Fruit fly (Drosophila melanogaster) whole organism, embryonic: ENCODE measurements around the gene Boh1.
A peak's percentile ranks its signal among the peaks of the same experiment; 100 is the strongest.

Experiments used
- Aef1 ChIP-seq: fragments of 200-800 bp; sonication (Bioruptor generic); IDR thresholded peaks from 3 replicates; pipeline ENCODE4 v1.3.6; 2022; ENCODE audit warnings: missing biosample characterization, missing genetic modification characterization
- Asciz ChIP-seq: fragments of 200-800 bp; sonication (Bioruptor generic); optimal IDR thresholded peaks from 2 replicates; lab custom pipeline; 2017; ENCODE audit warnings: missing biosample characterization, mild to moderate bottlenecking, missing genetic modification characterization, missing genetic modification reagents
- B-H2 ChIP-seq: fragments of 200-800 bp; sonication (Bioruptor generic); optimal IDR thresholded peaks from 2 replicates; lab custom pipeline; 2018; ENCODE audit warnings: missing biosample characterization, mild to moderate bottlenecking, missing genetic modification characterization
- CG10565 ChIP-seq: fragments of 200-800 bp; sonication (Bioruptor generic); optimal IDR thresholded peaks from 3 replicates; lab custom pipeline; 2016; ENCODE audit warnings: missing biosample characterization, mild to moderate bottlenecking, missing genetic modification characterization
- CG1233 ChIP-seq: fragments of 200-800 bp; sonication (Bioruptor generic); optimal IDR thresholded peaks from 4 replicates; lab custom pipeline; 2018; ENCODE audit warnings: missing biosample characterization, mild to moderate bottlenecking, missing genetic modification characterization
- CG13123 ChIP-seq: fragments of 200-800 bp; sonication (Bioruptor generic); optimal IDR thresholded peaks from 2 replicates; lab custom pipeline; 2016; ENCODE audit warnings: missing biosample characterization, missing genetic modification characterization
- CG16863 ChIP-seq: fragments of 200-800 bp; sonication (Bioruptor generic); optimal IDR thresholded peaks from 3 replicates; lab custom pipeline; 2016; ENCODE audit warnings: missing biosample characterization, missing genetic modification characterization
- CG18599 ChIP-seq: fragments of 200-800 bp; sonication (Bioruptor generic); optimal IDR thresholded peaks from 3 replicates; lab custom pipeline; 2017; ENCODE audit warnings: missing biosample characterization, missing genetic modification characterization, mild to moderate bottlenecking, moderate library complexity, missing genetic modification reagents
- CG18764 ChIP-seq: fragments of 200-800 bp; sonication (Bioruptor generic); optimal IDR thresholded peaks from 3 replicates; lab custom pipeline; 2016; ENCODE audit warnings: missing biosample characterization, missing genetic modification characterization
- CG34224 ChIP-seq: fragments of 200-800 bp; sonication (Bioruptor generic); IDR thresholded peaks from 3 replicates; pipeline ENCODE4 v1.3.6; 2022; ENCODE audit warnings: missing biosample characterization, missing genetic modification characterization; ENCODE audit not compliant: partially characterized antibody
- CG4282 ChIP-seq: fragments of 200-800 bp; sonication (Bioruptor generic); optimal IDR thresholded peaks from 2 replicates; lab custom pipeline; 2016; ENCODE audit warnings: missing biosample characterization, missing genetic modification characterization
- CG4328 ChIP-seq: fragments of 200-800 bp; sonication (Bioruptor generic); optimal IDR thresholded peaks from 3 replicates; lab custom pipeline; 2017; ENCODE audit warnings: missing biosample characterization, missing genetic modification reagents, missing genetic modification characterization
- CG7987 ChIP-seq: fragments of 200-800 bp; sonication (Bioruptor generic); optimal IDR thresholded peaks from 2 replicates; lab custom pipeline; 2018; ENCODE audit warnings: missing biosample characterization, mild to moderate bottlenecking, missing genetic modification characterization, moderate library complexity
- CrebB ChIP-seq: fragments of 200-800 bp; sonication (Bioruptor generic); optimal IDR thresholded peaks from 3 replicates; lab custom pipeline; 2018; ENCODE audit warnings: missing biosample characterization, mild to moderate bottlenecking, missing genetic modification characterization
- HmgD ChIP-seq: fragments of 200-800 bp; sonication (Bioruptor generic); optimal IDR thresholded peaks from 3 replicates; lab custom pipeline; 2016; ENCODE audit warnings: missing biosample characterization, missing genetic modification characterization
- Hr3 ChIP-seq: fragments of 200-800 bp; sonication (Bioruptor generic); optimal IDR thresholded peaks from 3 replicates; lab custom pipeline; 2016; ENCODE audit warnings: missing biosample characterization, missing genetic modification characterization
- Lhr ChIP-seq: fragments of 200-800 bp; sonication (Bioruptor generic); optimal IDR thresholded peaks from 3 replicates; lab custom pipeline; 2017; ENCODE audit warnings: mild to moderate bottlenecking, missing biosample characterization, missing genetic modification reagents, missing genetic modification characterization
- Meics ChIP-seq: fragments of 200-800 bp; sonication (Bioruptor generic); optimal IDR thresholded peaks from 2 replicates; lab custom pipeline; 2017; ENCODE audit warnings: missing biosample characterization, mild to moderate bottlenecking, missing genetic modification characterization
- Sin3A ChIP-seq: fragments of >200 bp; optimal IDR thresholded peaks from 2 replicates; lab custom pipeline; 2018
- bbx ChIP-seq: fragments of 200-800 bp; sonication (Bioruptor generic); IDR thresholded peaks from 2 replicates; pipeline ENCODE4 v1.3.6; 2022; ENCODE audit warnings: missing biosample characterization, missing genetic modification characterization; ENCODE audit not compliant: partially characterized antibody
- bigmax ChIP-seq: fragments of 200-800 bp; sonication (Bioruptor generic); optimal IDR thresholded peaks from 2 replicates; lab custom pipeline; 2018; ENCODE audit warnings: missing biosample characterization, mild to moderate bottlenecking, missing genetic modification characterization
- caup ChIP-seq: fragments of 200-800 bp; sonication (Bioruptor generic); optimal IDR thresholded peaks from 3 replicates; lab custom pipeline; 2017; ENCODE audit warnings: missing biosample characterization, mild to moderate bottlenecking, missing genetic modification characterization, moderate library complexity; ENCODE audit not compliant: severe bottlenecking
- ci ChIP-seq: fragments of 200-800 bp; sonication (Bioruptor generic); IDR thresholded peaks from 3 replicates; pipeline ENCODE4 v1.3.6; 2022; ENCODE audit warnings: missing biosample characterization, missing genetic modification characterization
- corto ChIP-seq: fragments of 200-800 bp; sonication (Bioruptor generic); optimal IDR thresholded peaks from 2 replicates; lab custom pipeline; 2016; ENCODE audit warnings: missing biosample characterization, mild to moderate bottlenecking, missing genetic modification characterization, moderate library complexity
- cwo ChIP-seq: fragments of 200-800 bp; sonication (Bioruptor generic); optimal IDR thresholded peaks from 3 replicates; lab custom pipeline; 2017; ENCODE audit warnings: missing biosample characterization, missing genetic modification characterization, mild to moderate bottlenecking, moderate library complexity, missing genetic modification reagents
- dan ChIP-seq: fragments of 200-800 bp; sonication (Bioruptor generic); IDR thresholded peaks from 2 replicates; pipeline ENCODE4 v1.3.6; 2022; ENCODE audit warnings: missing biosample characterization, missing genetic modification characterization
- dm ChIP-seq: fragments of 200-800 bp; sonication (Bioruptor generic); optimal IDR thresholded peaks from 3 replicates; lab custom pipeline; 2016; ENCODE audit warnings: missing biosample characterization, missing genetic modification characterization
- gcm ChIP-seq: fragments of 200-800 bp; sonication (Bioruptor generic); optimal IDR thresholded peaks from 2 replicates; lab custom pipeline; 2019; ENCODE audit warnings: missing biosample characterization, mild to moderate bottlenecking, missing genetic modification characterization, moderate library complexity
- gem ChIP-seq: fragments of 200-800 bp; sonication (Bioruptor generic); optimal IDR thresholded peaks from 2 replicates; lab custom pipeline; 2019; ENCODE audit warnings: missing biosample characterization, mild to moderate bottlenecking, missing genetic modification characterization, moderate library complexity
- hth ChIP-seq: fragments of >200 bp; optimal IDR thresholded peaks from 2 replicates; lab custom pipeline; 2017; ENCODE audit warnings: inconsistent platforms
- kay ChIP-seq: fragments of 200-800 bp; sonication (Bioruptor generic); optimal IDR thresholded peaks from 2 replicates; lab custom pipeline; 2016; ENCODE audit warnings: missing biosample characterization, missing genetic modification characterization
- knrl ChIP-seq: fragments of 200-800 bp; sonication (Bioruptor generic); IDR thresholded peaks from 3 replicates; pipeline ENCODE4 v1.3.6; 2022; ENCODE audit warnings: missing biosample characterization, missing genetic modification characterization; ENCODE audit not compliant: partially characterized antibody
- lab ChIP-seq: fragments of 200-800 bp; sonication (Bioruptor generic); optimal IDR thresholded peaks from 3 replicates; lab custom pipeline; 2017; ENCODE audit warnings: missing biosample characterization, missing genetic modification characterization, mild to moderate bottlenecking, moderate library complexity, missing genetic modification reagents
- lov ChIP-seq, 2 experiments: fragments of 200-800 bp in 1 of 2; fragments of >200 bp in 1 of 2; sonication (Bioruptor generic) in 1 of 2; IDR thresholded peaks in 1 of 2; optimal IDR thresholded peaks in 1 of 2; 2 replicates in 1 of 2; 3 replicates in 1 of 2; pipeline versions ENCODE4 v1.3.6 to Lab custom; 2017 to 2022; ENCODE audit warnings: missing biosample characterization in 1 of 2, missing genetic modification characterization in 1 of 2
- mirr ChIP-seq: fragments of 200-800 bp; sonication (Bioruptor generic); optimal IDR thresholded peaks from 3 replicates; lab custom pipeline; 2018; ENCODE audit warnings: missing biosample characterization, mild to moderate bottlenecking, missing genetic modification characterization
- nerfin-1 ChIP-seq: fragments of 200-800 bp; sonication (Bioruptor generic); optimal IDR thresholded peaks from 3 replicates; lab custom pipeline; 2019; ENCODE audit warnings: missing biosample characterization, mild to moderate bottlenecking, missing genetic modification characterization, moderate library complexity
- odd ChIP-seq: fragments of 200-800 bp; sonication (Bioruptor generic); optimal IDR thresholded peaks from 2 replicates; lab custom pipeline; 2017; ENCODE audit warnings: missing biosample characterization, mild to moderate bottlenecking, missing genetic modification characterization
- pfk ChIP-seq: fragments of 200-800 bp; sonication (Bioruptor generic); optimal IDR thresholded peaks from 2 replicates; lab custom pipeline; 2018; ENCODE audit warnings: missing biosample characterization, mild to moderate bottlenecking, missing genetic modification characterization, moderate library complexity
- scrt ChIP-seq: fragments of 200-800 bp; sonication (Bioruptor generic); optimal IDR thresholded peaks from 2 replicates; lab custom pipeline; 2018; ENCODE audit warnings: missing biosample characterization, mild to moderate bottlenecking, missing genetic modification characterization, moderate library complexity
- seq ChIP-seq: fragments of 200-800 bp; sonication (Bioruptor generic); IDR thresholded peaks from 2 replicates; pipeline ENCODE4 v1.3.6; 2022; ENCODE audit warnings: missing biosample characterization, missing genetic modification characterization
- sima ChIP-seq: fragments of 200-800 bp; sonication (Bioruptor generic); optimal IDR thresholded peaks from 2 replicates; lab custom pipeline; 2016; ENCODE audit warnings: missing biosample characterization, missing genetic modification characterization
- sisA ChIP-seq: fragments of 200-800 bp; sonication (Bioruptor generic); IDR thresholded peaks from 2 replicates; pipeline ENCODE4 v1.3.6; 2022; ENCODE audit warnings: missing biosample characterization, missing genetic modification characterization
- sna ChIP-seq: fragments of 200-800 bp; sonication (Bioruptor generic); IDR thresholded peaks from 2 replicates; pipeline ENCODE4 v1.3.6; 2022; ENCODE audit warnings: missing biosample characterization, missing genetic modification characterization; ENCODE audit not compliant: partially characterized antibody
- tin ChIP-seq: fragments of 200-800 bp; sonication (Bioruptor generic); optimal IDR thresholded peaks from 3 replicates; lab custom pipeline; 2016; ENCODE audit warnings: missing biosample characterization, missing genetic modification characterization
- toy ChIP-seq: fragments of 200-800 bp; sonication (Bioruptor generic); IDR thresholded peaks from 2 replicates; pipeline ENCODE4 v1.3.6; 2022; ENCODE audit warnings: missing biosample characterization, missing genetic modification characterization
- twi ChIP-seq: fragments of 200-800 bp; optimal IDR thresholded peaks from 2 replicates; lab custom pipeline; 2019; ENCODE audit warnings: missing biosample characterization, mild to moderate bottlenecking, missing genetic modification characterization, moderate library complexity
- vfl ChIP-seq: fragments of 200-800 bp; sonication (Bioruptor generic); optimal IDR thresholded peaks from 2 replicates; lab custom pipeline; 2016; ENCODE audit warnings: missing biosample characterization, missing genetic modification characterization
- vvl ChIP-seq: fragments of 200-800 bp; sonication (Bioruptor generic); IDR thresholded peaks from 2 replicates; pipeline ENCODE4 v1.3.6; 2022; ENCODE audit warnings: missing biosample characterization, missing genetic modification characterization
- zfh1 ChIP-seq: fragments of 200-800 bp; sonication (Bioruptor generic); IDR thresholded peaks from 3 replicates; pipeline ENCODE4 v1.3.6; 2022; ENCODE audit warnings: missing biosample characterization, missing genetic modification characterization

Boh1 gene

dm6 chr3R:27946555-27947204 lies 27.4 kb upstream of the Boh1 start (continued):
- TF ChIP-seq corto (GFP tag; lab: Kevin White, UChicago) (no peak), Asciz (GFP tag; lab: Kevin White, UChicago) (peak; percentile 29), dm (GFP tag; lab: Kevin White, UChicago) (no peak), CG4328 (GFP tag; lab: Kevin White, UChicago) (peak; percentile 45), cwo (GFP tag; lab: Kevin White, UChicago) (peak; percentile 82), vfl (GFP tag; lab: Kevin White, UChicago) (no peak), tin (GFP tag; lab: Kevin White, UChicago) (no peak), gcm (GFP tag; lab: Kevin White, UChicago) (peak; percentile 11), Lhr (GFP tag; lab: Kevin White, UChicago) (no peak), CG18599 (GFP tag; lab: Kevin White, UChicago) (peak; percentile 44), kay (GFP tag; lab: Kevin White, UChicago) (no peak), odd (peak; percentile 34), B-H2 (GFP tag; lab: Kevin White, UChicago) (peak; percentile 13), CG1233 (GFP tag; lab: Kevin White, UChicago) (peak; percentile 7), knrl (GFP tag; lab: Robert Waterston, UW) (no peak), scrt (GFP tag; lab: Kevin White, UChicago) (no peak), twi (tag; lab: Kevin White, UChicago) (peak; percentile 87), CG13123 (no peak), lov (optimal IDR thresholded peaks at IDR 0.05; lab: Kevin White, UChicago) (no peak), lov (GFP tag; IDR thresholded peaks at IDR 0.05; lab: Robert Waterston, UW) (0 out of 3 replicates have a peak, but pooled peaks have one; percentile 17), sna (no peak), CG16863 (GFP tag; lab: Kevin White, UChicago) (peak; percentile 12), sima (GFP tag; lab: Kevin White, UChicago) (no peak), HmgD (GFP tag; lab: Kevin White, UChicago) (no peak), pfk (GFP tag; lab: Kevin White, UChicago) (peak; percentile 10), CG18764 (GFP tag; lab: Kevin White, UChicago) (no peak), CG7987 (GFP tag; lab: Kevin White, UChicago) (peak; percentile 22), caup (GFP tag; lab: Kevin White, UChicago) (peak; percentile 7), toy (no peak), Hr3 (GFP tag; lab: Kevin White, UChicago) (no peak), Aef1 (GFP tag; lab: Robert Waterston, UW) (no peak), Sin3A (lab: Kevin White, UChicago) (no peak), CrebB (tag; lab: Kevin White, UChicago) (no peak), CG4282 (GFP tag; lab: Kevin White, UChicago) (no peak), CG34224 (GFP tag; lab: Robert Waterston, UW) (no peak), ci (0 out of 3 replicates have a peak, but pooled peaks have one; percentile 49), gem (tag; lab: Kevin White, UChicago) (peak; percentile 16), Meics (GFP tag; lab: Kevin White, UChicago) (no peak), vvl (GFP tag; lab: Robert Waterston, UW) (no peak), CG10565 (GFP tag; lab: Kevin White, UChicago) (no peak), mirr (GFP tag; lab: Kevin White, UChicago) (peak; percentile 72), bigmax (peak; percentile 91), zfh1 (GFP tag; lab: Robert Waterston, UW) (no peak), nerfin-1 (tag; lab: Kevin White, UChicago) (peak; percentile 35), dan (GFP tag; lab: Robert Waterston, UW) (no peak), lab (GFP tag; lab: Kevin White, UChicago) (peak; percentile 5), sisA (GFP tag; lab: Robert Waterston, UW) (no peak), seq (GFP tag; lab: Robert Waterston, UW) (no peak), bbx (GFP tag; lab: Robert Waterston, UW) (no peak), hth (no peak)
